Fruit fly (Drosophila melanogaster): ENCODE results near the gene CG42264.

- TF ChIP-seq CG34367 (tag; optimal IDR thresholded peaks at IDR 0.05) (no peak), CG13204 (GFP tag; optimal IDR thresholded peaks at IDR 0.05) (no peak), CG14655 (GFP tag; optimal IDR thresholded peaks at IDR 0.05) (no peak), Ets98B (GFP tag; IDR thresholded peaks at IDR 0.05) (no peak), gl (tag; optimal IDR thresholded peaks at IDR 0.05) (no peak), fd96Ca (GFP tag; IDR thresholded peaks at IDR 0.05) (no peak), Snoo (tag; optimal IDR thresholded peaks at IDR 0.05) (no peak), CG32121 (GFP tag; IDR thresholded peaks at IDR 0.05) (no peak), CG8301 (tag; optimal IDR thresholded peaks at IDR 0.05) (no peak), CG9948 (tag; optimal IDR thresholded peaks at IDR 0.05) (no peak), CG17806 (tag; optimal IDR thresholded peaks at IDR 0.05) (no peak), CG12605 (GFP tag; IDR thresholded peaks at IDR 0.05) (no peak)
Observed at dm6 chrX:5789187-5789586, 12.7 kb upstream of the CG42264 start, which contains the start of gene CG15767.

All from whole organism, pupa.